Worm (Caenorhabditis elegans): ENCODE results near the gene cec-2.

cec-2 gene

DNA sequence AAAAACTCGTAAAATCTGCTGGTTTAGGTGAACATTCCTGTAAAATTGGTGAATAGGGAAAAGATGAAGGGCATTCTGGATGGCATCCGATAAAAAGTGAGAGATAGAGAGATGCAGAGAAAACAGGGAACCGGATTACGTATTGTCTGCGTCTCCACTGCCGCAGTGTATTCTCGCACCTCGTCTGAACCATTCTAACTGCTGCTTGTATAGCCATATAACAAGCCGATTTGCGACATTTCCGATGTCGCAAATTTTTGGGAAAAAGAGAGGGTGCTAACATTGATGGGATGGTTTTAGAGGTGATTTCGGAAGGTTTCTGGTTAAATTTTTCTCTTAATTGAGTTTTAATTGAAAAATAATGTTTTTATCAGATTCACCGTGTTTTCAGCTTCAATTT lies 50.7 kb downstream of the cec-2 start, which contains the start of gene W09G12.10:
Gene W09G12.10 (minus strand): TSS at position 121 of the 400 bp plus-strand sequence.
- TF ChIP-seq blmp-1 (tag; optimal IDR thresholded peaks at IDR 0.05) (peak; percentile 45), jun-1 (tag; optimal IDR thresholded peaks at IDR 0.05) (peak; percentile 4), nhr-84 (tag; optimal IDR thresholded peaks at IDR 0.05) (no peak), efl-1 (optimal IDR thresholded peaks at IDR 0.05) (peak in 1 of 2 experiments; percentile 18), efl-1 (GFP tag; optimal IDR thresholded peaks at IDR 0.05 in 1 of 2) (no peak)

DNA sequence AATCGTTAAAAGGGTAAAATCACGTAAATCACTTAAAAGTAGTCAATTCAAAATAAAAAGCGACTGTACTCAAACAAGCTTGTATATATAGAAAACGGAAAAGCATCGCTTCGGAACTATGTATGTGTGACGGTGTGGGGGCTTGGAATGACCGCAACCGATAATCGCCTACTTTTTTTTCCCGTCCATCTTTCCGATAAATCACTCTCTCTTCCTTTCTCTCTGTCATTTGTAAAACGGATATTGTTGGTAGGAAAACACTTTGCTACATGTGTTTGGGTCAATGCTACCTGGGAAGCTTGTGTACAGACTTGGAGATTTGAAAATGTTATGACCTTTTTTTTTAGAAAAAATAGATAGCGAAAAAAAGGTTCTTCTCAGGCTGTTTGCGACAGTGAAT lies 54.3 kb downstream of the cec-2 start:
- TF ChIP-seq nhr-19 (GFP tag; conservative IDR thresholded peaks at IDR 0.05) (no peak), nhr-85 (tag) (no peak), swsn-7 (tag; optimal IDR thresholded peaks at IDR 0.05) (no peak), blmp-1 (tag; optimal IDR thresholded peaks at IDR 0.05) (peak; percentile 94), ces-1 (GFP tag; optimal IDR thresholded peaks at IDR 0.05) (no peak), lin-39 (tag; optimal IDR thresholded peaks at IDR 0.05) (no peak)

DNA sequence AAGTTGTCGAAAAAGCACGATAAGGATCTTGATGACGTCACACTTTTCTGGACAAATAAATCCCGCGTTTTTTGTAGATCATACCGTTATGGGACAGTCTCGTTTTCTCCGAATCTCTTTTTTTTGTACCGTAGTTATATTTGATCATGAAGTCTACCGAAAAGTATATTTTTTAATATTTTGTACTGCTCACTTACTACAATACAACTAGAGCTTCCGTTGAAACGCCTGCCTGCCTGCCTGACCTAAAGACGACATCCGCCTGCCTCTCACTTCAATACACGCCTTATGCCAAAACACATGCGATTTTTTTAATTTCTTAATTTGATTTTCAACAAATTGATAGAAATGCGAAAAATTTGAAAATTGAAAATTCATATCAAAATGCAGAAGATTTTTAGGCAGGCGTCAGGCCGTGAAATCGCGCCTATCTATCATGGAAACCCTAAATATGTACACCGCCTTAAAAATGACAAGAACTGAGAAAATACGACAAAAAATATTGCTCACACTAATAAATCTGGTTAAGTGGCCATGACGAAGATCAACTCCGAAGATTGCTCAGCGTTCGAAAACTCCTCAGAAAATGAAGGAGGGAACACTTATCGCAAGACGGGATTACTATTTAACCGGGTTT lies 55.2 kb downstream of the cec-2 start, which contains the start of gene W09G12.8:
Gene W09G12.8 (plus strand): TSS at position 587 of the 637 bp plus-strand sequence.
- no peak for TF ChIP-seq unc-130 (tag; optimal IDR thresholded peaks at IDR 0.05)
- TF ChIP-seq ceh-88 (GFP tag; IDR thresholded peaks at IDR 0.05), result no peak
- TF ChIP-seq pag-3 (tag; optimal IDR thresholded peaks at IDR 0.05; ENCODE audit: borderline replicate concordance, insufficient read depth), result no peak
- TF ChIP-seq C34B4.2 (tag; optimal IDR thresholded peaks at IDR 0.05), result no peak
- no peak for TF ChIP-seq vab-15 (tag; optimal IDR thresholded peaks at IDR 0.05)
- no peak for TF ChIP-seq nhr-47 (tag; optimal IDR thresholded peaks at IDR 0.05)
- TF ChIP-seq ceh-63 (GFP tag; optimal IDR thresholded peaks at IDR 0.05), result no peak
- no peak for TF ChIP-seq elt-2 (tag; optimal IDR thresholded peaks at IDR 0.05)
- no peak for TF ChIP-seq nhr-237 (tag; optimal IDR thresholded peaks at IDR 0.05)
- TF ChIP-seq C04F5.9 (tag; optimal IDR thresholded peaks at IDR 0.05), result no peak
- no peak for TF ChIP-seq ces-1 (GFP tag; optimal IDR thresholded peaks at IDR 0.05)
- no peak for TF ChIP-seq hlh-17 (GFP tag; optimal IDR thresholded peaks at IDR 0.05; ENCODE audit: borderline replicate concordance)
- TF ChIP-seq blmp-1 (tag; optimal IDR thresholded peaks at IDR 0.05), result no peak
- TF ChIP-seq fkh-10 (GFP tag; optimal IDR thresholded peaks at IDR 0.05), result no peak
- TF ChIP-seq nhr-71 (tag; optimal IDR thresholded peaks at IDR 0.05), result no peak
- no peak for TF ChIP-seq nhr-20 (tag; optimal IDR thresholded peaks at IDR 0.05)
- TF ChIP-seq mef-2 (tag; optimal IDR thresholded peaks at IDR 0.05), result no peak
- no peak for TF ChIP-seq hpl-2 (GFP tag; optimal IDR thresholded peaks at IDR 0.05)
- no peak for TF ChIP-seq C16A3.4 (tag; optimal IDR thresholded peaks at IDR 0.05)

All from whole organism, L1 larva.